Fruit fly (Drosophila melanogaster): ENCODE measurements around the gene CG13901.

- TF ChIP-seq psq (GFP tag; optimal IDR thresholded peaks at IDR 0.05) (no peak), E2f2 (GFP tag; IDR thresholded peaks at IDR 0.05) (no peak), Mad (GFP tag; optimal IDR thresholded peaks at IDR 0.05) (no peak), CG8478 (optimal IDR thresholded peaks at IDR 0.05) (no peak), rib (GFP tag; IDR thresholded peaks at IDR 0.05) (no peak), CG7786 (GFP tag; optimal IDR thresholded peaks at IDR 0.05) (no peak), gcm2 (GFP tag; optimal IDR thresholded peaks at IDR 0.05) (no peak), CG11085 (GFP tag; IDR thresholded peaks at IDR 0.05) (no peak), sd (tag; optimal IDR thresholded peaks at IDR 0.05) (no peak), trh (GFP tag; optimal IDR thresholded peaks at IDR 0.05) (no peak)
Observed at dm6 chr3L:833878-834277, 3.7 kb downstream of the CG13901 start, which contains the start of gene CG42553.

All from whole organism, embryonic.